Fruit fly (Drosophila melanogaster) Kc167 (cell line): ENCODE measurements around the gene CG42847.

Source experiments
- Myc ChIP-seq: fragments of >200 bp; optimal IDR thresholded peaks from 2 replicates; lab custom pipeline; 2017; ENCODE audit warnings: missing external identifiers
- Sin3A ChIP-seq: fragments of >200 bp; optimal IDR thresholded peaks from 2 replicates; lab custom pipeline; 2018; ENCODE audit warnings: missing external identifiers
- h ChIP-seq: fragments of >200 bp; optimal IDR thresholded peaks from 3 replicates; lab custom pipeline; 2018; ENCODE audit warnings: missing external identifiers
- insv ChIP-seq: fragments of >200 bp; optimal IDR thresholded peaks from 3 replicates; lab custom pipeline; 2018; ENCODE audit warnings: missing external identifiers
- psq ChIP-seq: fragments of >200 bp; optimal IDR thresholded peaks from 2 replicates; lab custom pipeline; 2017; ENCODE audit warnings: missing external identifiers
- ttk ChIP-seq: sonication (Bioruptor generic); optimal IDR thresholded peaks from 2 replicates; lab custom pipeline; 2017; ENCODE audit warnings: missing external identifiers

DNA sequence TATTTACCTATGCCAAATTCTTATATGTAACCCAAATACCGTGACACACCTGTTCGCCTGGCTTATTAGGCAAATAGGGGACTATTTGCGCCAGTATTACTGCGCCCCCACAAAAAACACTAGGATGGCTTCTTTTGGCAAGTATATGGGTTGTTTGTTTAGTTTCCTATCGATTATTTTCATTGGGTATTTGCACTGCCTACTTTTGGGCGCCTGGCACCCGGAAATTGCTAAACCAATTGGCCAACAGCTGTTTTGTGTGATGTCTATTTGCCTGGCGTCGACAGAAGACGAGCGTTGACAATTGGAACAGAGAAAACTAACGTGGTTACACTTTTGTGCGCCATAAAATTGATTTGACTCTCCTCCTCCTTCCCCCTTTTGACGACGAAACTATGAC lies 25.3 kb downstream of the CG42847 start:
- TF ChIP-seq Sin3A (lab: Kevin White, UChicago) (no peak), ttk (lab: Kevin White, UChicago) (no peak), insv (lab: Kevin White, UChicago) (no peak), psq (lab: Kevin White, UChicago) (no peak), h (lab: Kevin White, UChicago) (no peak), Myc (no peak)
